Worm (Caenorhabditis elegans): ENCODE measurements around the gene acy-3.

Gene acy-3

DNA sequence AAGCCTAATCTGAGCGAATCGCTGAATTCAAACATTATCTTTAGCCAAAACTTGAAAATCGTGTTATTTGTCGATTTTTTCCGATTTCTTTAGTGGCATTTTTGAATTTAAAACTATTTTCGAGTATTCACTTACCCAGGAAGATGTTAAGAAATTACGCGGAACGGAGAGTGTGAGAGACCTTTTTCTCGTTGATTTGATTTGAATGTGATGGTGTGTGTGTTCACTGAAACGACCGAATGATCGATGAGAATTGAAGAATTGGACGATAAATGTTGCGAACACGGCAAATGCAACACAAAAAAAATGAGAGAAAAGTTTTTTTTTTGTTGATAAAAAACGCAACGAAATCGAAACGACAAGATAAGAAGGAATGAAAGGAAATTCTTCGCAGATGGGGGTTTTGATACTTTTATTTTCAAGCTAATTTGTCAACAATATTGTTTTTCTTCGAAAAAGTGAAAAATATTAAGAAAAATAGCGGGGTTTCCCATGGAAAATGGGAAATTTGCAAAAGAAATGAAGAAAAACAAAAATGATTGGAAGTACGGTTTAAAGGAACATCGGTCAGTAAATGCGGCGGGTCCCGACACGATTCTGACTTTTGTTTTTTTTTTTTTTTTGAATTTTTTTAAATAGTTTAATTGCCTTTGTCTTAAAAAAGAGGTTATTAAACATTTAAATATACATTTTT is 14.1 kb upstream of the acy-3 start, which contains the start of gene mtm-3:
TSS of gene mtm-3 (minus strand) at position 228 of the 694 bp plus-strand sequence.
- no peak for TF ChIP-seq unc-3 (GFP tag; conservative IDR thresholded peaks at IDR 0.05)
- no peak for TF ChIP-seq unc-3 (tag; optimal IDR thresholded peaks at IDR 0.05)
- no peak for TF ChIP-seq pat-9 (tag; optimal IDR thresholded peaks at IDR 0.05)
- no peak for TF ChIP-seq rnt-1 (tag; optimal IDR thresholded peaks at IDR 0.05)
- TF ChIP-seq tbx-7 (tag; optimal IDR thresholded peaks at IDR 0.05) = no peak
- no peak for TF ChIP-seq hlh-15 (tag; optimal IDR thresholded peaks at IDR 0.05)
- TF ChIP-seq Y22D7AL.16 (tag; optimal IDR thresholded peaks at IDR 0.05) = no peak
- TF ChIP-seq pha-4 (tag; optimal IDR thresholded peaks at IDR 0.05) = no peak
- no peak for TF ChIP-seq unc-55 (GFP tag; optimal IDR thresholded peaks at IDR 0.05)
- TF ChIP-seq syd-9 (tag; optimal IDR thresholded peaks at IDR 0.05) = no peak
- no peak for TF ChIP-seq fkh-10 (GFP tag; optimal IDR thresholded peaks at IDR 0.05)
- no peak for TF ChIP-seq hlh-8 (tag; optimal IDR thresholded peaks at IDR 0.05)

DNA sequence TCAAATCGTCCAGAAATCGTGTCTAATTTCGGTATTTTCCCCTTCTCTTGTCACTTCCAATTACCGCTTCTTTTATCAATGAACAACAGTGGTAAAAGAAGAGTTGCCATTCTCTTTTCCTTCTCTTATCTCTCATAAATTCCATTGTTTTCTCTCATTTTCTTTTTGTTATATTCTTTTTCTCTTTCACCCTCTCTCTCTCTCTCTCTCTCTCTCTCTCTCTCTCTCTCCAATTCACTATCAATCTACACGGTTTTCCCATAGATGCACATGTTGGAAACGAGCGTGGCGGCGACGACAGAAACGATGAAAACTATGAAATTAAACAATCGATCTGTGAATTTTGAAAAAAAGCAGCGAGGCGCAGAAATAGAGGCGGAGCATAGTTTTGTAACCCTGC is 12.9 kb upstream of the acy-3 start:
- TF ChIP-seq elt-2 (tag; optimal IDR thresholded peaks at IDR 0.05) (peak; percentile 28), pqm-1 (tag; optimal IDR thresholded peaks at IDR 0.05) (no peak), nfya-1 (tag; optimal IDR thresholded peaks at IDR 0.05) (peak; percentile 23)

DNA sequence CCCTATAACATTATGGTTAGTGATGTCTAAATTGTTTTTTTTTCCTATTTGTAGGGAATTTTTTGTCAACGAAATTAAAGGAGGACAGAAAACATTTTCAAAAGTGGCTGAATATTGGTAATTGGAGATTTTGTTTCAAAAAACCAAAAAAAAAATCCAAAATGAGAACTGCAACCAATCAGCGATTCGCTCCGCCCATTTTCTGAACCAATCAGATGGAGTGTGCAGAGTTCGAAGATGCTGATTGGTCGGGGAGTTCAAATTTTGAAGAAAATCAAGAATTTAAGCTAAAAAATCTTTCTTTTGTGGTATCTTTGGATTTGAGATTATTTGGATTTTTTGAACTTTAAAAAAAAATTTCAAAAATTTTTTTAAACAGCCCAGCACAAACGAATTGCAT is 12.1 kb upstream of the acy-3 start:
- peak; percentile 98 for TF ChIP-seq nfya-1 (tag; optimal IDR thresholded peaks at IDR 0.05)
- no peak for TF ChIP-seq pat-9 (tag; optimal IDR thresholded peaks at IDR 0.05)

ce11 chrIII:3797180-3798026 is 11.1 kb upstream of the acy-3 start:
- TF ChIP-seq ceh-2 (tag; optimal IDR thresholded peaks at IDR 0.05) (no peak), pros-1 (tag; optimal IDR thresholded peaks at IDR 0.05) (no peak), pax-1 (tag; optimal IDR thresholded peaks at IDR 0.05) (peak; percentile 4), pag-3 (tag; optimal IDR thresholded peaks at IDR 0.05; ENCODE audit: borderline replicate concordance) (no peak), ceh-14 (tag; optimal IDR thresholded peaks at IDR 0.05) (no peak), tbx-2 (tag; optimal IDR thresholded peaks at IDR 0.05) (peak; percentile 17), sox-2 (GFP tag; IDR thresholded peaks at IDR 0.05) (no peak), ceh-34 (tag; optimal IDR thresholded peaks at IDR 0.05) (no peak), unc-3 (GFP tag; conservative IDR thresholded peaks at IDR 0.05) (no peak), unc-3 (tag; optimal IDR thresholded peaks at IDR 0.05) (no peak), pha-4 (tag; optimal IDR thresholded peaks at IDR 0.05) (no peak), hlh-30 (tag; optimal IDR thresholded peaks at IDR 0.05; ENCODE audit: insufficient read depth) (peak; percentile 49), fkh-6 (tag; optimal IDR thresholded peaks at IDR 0.05) (no peak), K09A11.1 (tag; optimal IDR thresholded peaks at IDR 0.05; ENCODE audit: insufficient read depth) (no peak), dve-1 (tag; optimal IDR thresholded peaks at IDR 0.05) (no peak), rnt-1 (tag; optimal IDR thresholded peaks at IDR 0.05) (peak; percentile 57), mec-3 (tag; optimal IDR thresholded peaks at IDR 0.05; ENCODE audit: borderline replicate concordance) (no peak), ceh-24 (tag; optimal IDR thresholded peaks at IDR 0.05) (no peak)

DNA sequence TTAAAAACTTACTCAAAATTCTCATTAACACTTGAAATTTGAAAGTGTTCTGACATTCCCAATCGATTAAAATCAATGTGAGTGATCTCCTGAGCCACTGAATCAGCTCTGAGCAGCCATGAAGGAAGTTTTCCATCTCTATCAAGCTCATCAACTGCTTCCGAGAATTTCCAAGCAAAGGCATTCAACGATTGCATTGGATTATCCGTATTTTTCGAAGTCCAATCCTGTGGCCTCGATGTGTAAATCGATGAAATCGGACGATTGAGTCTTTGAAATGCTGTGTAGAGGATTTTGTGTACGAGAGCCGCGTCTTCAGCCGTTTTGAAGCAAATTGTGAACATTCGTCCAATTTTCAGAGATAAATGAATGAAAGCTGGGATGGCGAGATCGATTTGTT is 9.7 kb upstream of the acy-3 start:
- TF ChIP-seq npax-4 (tag; optimal IDR thresholded peaks at IDR 0.05) (no peak), pha-2 (tag; optimal IDR thresholded peaks at IDR 0.05) (no peak)
